Worm (Caenorhabditis elegans) whole organism, midembryonic: Measurements from ENCODE around the gene bnc-1.

ENCODE experiments used
- klf-2 ChIP-seq: fragments of 200-800 bp; sonication (Bioruptor generic); conservative IDR thresholded peaks from 2 replicates; pipeline ENCODE4 v1.3.6; 2022; ENCODE audit warnings: missing genetic modification reagents, missing genetic modification characterization, missing compliant biosample characterization
- ref-1 ChIP-seq: fragments of 200-800 bp; sonication (Bioruptor generic); conservative IDR thresholded peaks from 2 replicates; pipeline ENCODE4 v1.3.6; 2022; ENCODE audit warnings: missing genetic modification reagents, missing genetic modification characterization, missing compliant biosample characterization
- tab-1 ChIP-seq: fragments of 200-800 bp; sonication (Bioruptor generic); IDR thresholded peaks from 2 replicates; pipeline ENCODE4 v1.3.6; 2022; ENCODE audit warnings: missing genetic modification characterization, missing compliant biosample characterization

ce11 chrV:12276946-12277345, at the start of gene bnc-1:
- TF ChIP-seq ref-1 (no peak), tab-1 (GFP tag; lab: Robert Waterston, UW) (no peak), klf-2 (GFP tag; lab: Robert Waterston, UW) (no peak)
